Worm (Caenorhabditis elegans): ENCODE data around the gene abl-1.
A peak's percentile ranks its signal among the peaks of the same experiment; 100 is the strongest.

The abl-1 gene

ce11 chrX:10637048-10637928 lies 13.3 kb upstream of the abl-1 start (continued):
- TF ChIP-seq pqm-1 (tag; optimal IDR thresholded peaks at IDR 0.05) (peak; percentile 64), F10B5.3 (tag; optimal IDR thresholded peaks at IDR 0.05) (no peak), lir-3 (tag; optimal IDR thresholded peaks at IDR 0.05) (peak; percentile 24), nhr-41 (GFP tag; IDR thresholded peaks at IDR 0.05) (0 out of 2 replicates have a peak, but pooled peaks have one; percentile 18), fkh-10 (GFP tag; optimal IDR thresholded peaks at IDR 0.05) (peak; percentile 22), Y105C5A.15 (GFP tag; IDR thresholded peaks at IDR 0.05) (no peak), ceh-28 (tag; optimal IDR thresholded peaks at IDR 0.05) (peak; percentile 5), nhr-10 (tag; optimal IDR thresholded peaks at IDR 0.05) (peak; percentile 34), hlh-11 (tag; optimal IDR thresholded peaks at IDR 0.05) (peak; percentile 96), tag-97 (GFP tag; IDR thresholded peaks at IDR 0.05) (peak; percentile 78; the same call in 1 of the 2 replicates), mxl-3 (GFP tag; optimal IDR thresholded peaks at IDR 0.05) (peak; percentile 85), nhr-102 (tag; optimal IDR thresholded peaks at IDR 0.05) (peak; percentile 60), daf-8 (GFP tag; IDR thresholded peaks at IDR 0.05) (no peak), arid-1 (GFP tag; conservative IDR thresholded peaks at IDR 0.05) (peak; percentile 54; the same call in 1 of the 2 replicates), unc-130 (GFP tag; optimal IDR thresholded peaks at IDR 0.05) (no peak), Y5F2A.4 (GFP tag; optimal IDR thresholded peaks at IDR 0.05) (no peak), rbr-2 (tag; optimal IDR thresholded peaks at IDR 0.05) (peak; percentile 93), dmd-6 (GFP tag; IDR thresholded peaks at IDR 0.05) (peak; percentile 88), F37D6.2 (tag; optimal IDR thresholded peaks at IDR 0.05) (peak; percentile 88)

ce11 chrX:10635608-10636007 lies 11.6 kb upstream of the abl-1 start, which contains the start of gene daf-12:
daf-12 (plus strand) TSS chrX:10635908.
- TF ChIP-seq ceh-20 (GFP tag; IDR thresholded peaks at IDR 0.05), result no peak
- no peak for TF ChIP-seq zag-1 (tag; optimal IDR thresholded peaks at IDR 0.05)
- no peak for TF ChIP-seq mes-2 (tag; optimal IDR thresholded peaks at IDR 0.05; ENCODE audit: poor library complexity, severe bottlenecking)
- no peak for TF ChIP-seq zip-11 (GFP tag; IDR thresholded peaks at IDR 0.05)
- TF ChIP-seq pqm-1 (tag; optimal IDR thresholded peaks at IDR 0.05), result no peak
- no peak for TF ChIP-seq Y5F2A.4 (GFP tag; optimal IDR thresholded peaks at IDR 0.05)
- TF ChIP-seq F26F4.8 (GFP tag; conservative IDR thresholded peaks at IDR 0.05), result no peak
- no peak for TF ChIP-seq nhr-237 (tag; optimal IDR thresholded peaks at IDR 0.05)
- no peak for TF ChIP-seq mxl-3 (GFP tag; optimal IDR thresholded peaks at IDR 0.05)
- TF ChIP-seq zip-2 (tag; optimal IDR thresholded peaks at IDR 0.05), result no peak
- TF ChIP-seq cey-2 (tag; optimal IDR thresholded peaks at IDR 0.05; ENCODE audit: borderline replicate concordance, insufficient read depth), result no peak
- TF ChIP-seq ctbp-1 (GFP tag; IDR thresholded peaks at IDR 0.05), result no peak
- TF ChIP-seq hif-1 (tag; optimal IDR thresholded peaks at IDR 0.05), result no peak
- no peak for TF ChIP-seq nhr-6 (tag; optimal IDR thresholded peaks at IDR 0.05)
- TF ChIP-seq F49E8.2 (tag; optimal IDR thresholded peaks at IDR 0.05; ENCODE audit: borderline replicate concordance), result no peak
- no peak for TF ChIP-seq nhr-77 (tag; optimal IDR thresholded peaks at IDR 0.05)
- TF ChIP-seq egl-27 (tag; optimal IDR thresholded peaks at IDR 0.05), result no peak
- no peak for TF ChIP-seq lin-38 (GFP tag; IDR thresholded peaks at IDR 0.05)

ce11 chrX:10631873-10632272 lies 7.9 kb upstream of the abl-1 start:
- TF ChIP-seq ceh-62 (tag; optimal IDR thresholded peaks at IDR 0.05) (no peak), dve-1 (tag; optimal IDR thresholded peaks at IDR 0.05; ENCODE audit: insufficient read depth) (peak; percentile 54), D1046.2 (GFP tag; IDR thresholded peaks at IDR 0.05) (no peak), spr-3 (GFP tag; optimal IDR thresholded peaks at IDR 0.05) (no peak), mxl-2 (GFP tag; conservative IDR thresholded peaks at IDR 0.05) (no peak), zfp-2 (tag; optimal IDR thresholded peaks at IDR 0.05) (no peak), ztf-11 (tag; optimal IDR thresholded peaks at IDR 0.05) (no peak), zfp-3 (GFP tag; conservative IDR thresholded peaks at IDR 0.05) (no peak), daf-16 (GFP tag; optimal IDR thresholded peaks at IDR 0.05) (no peak), daf-16 (tag; optimal IDR thresholded peaks at IDR 0.05) (peak; percentile 96), hlh-30 (tag; optimal IDR thresholded peaks at IDR 0.05; ENCODE audit: insufficient read depth) (no peak), vab-7 (GFP tag; IDR thresholded peaks at IDR 0.05) (no peak), nhr-28 (tag; optimal IDR thresholded peaks at IDR 0.05) (peak; percentile 30), hlh-11 (tag; optimal IDR thresholded peaks at IDR 0.05) (peak; percentile 46), F44E2.7 (GFP tag; IDR thresholded peaks at IDR 0.05) (no peak), php-3 (GFP tag; IDR thresholded peaks at IDR 0.05) (peak; percentile 86)

Data from whole organism, L4 larva.